Worm (Caenorhabditis elegans) whole organism, midembryonic: Measurements from ENCODE around the gene famh-136.

ENCODE experiments used
- T22C8.4 ChIP-seq: fragments of 200-800 bp; sonication (Bioruptor generic); IDR thresholded peaks from 2 replicates; pipeline ENCODE4 v1.3.6; 2022; ENCODE audit warnings: missing genetic modification characterization, missing compliant biosample characterization
- cog-1 ChIP-seq: sonication (generic microtip); optimal IDR thresholded peaks from 2 replicates; lab custom pipeline; 2016; ENCODE audit warnings: missing genetic modification characterization, missing compliant biosample characterization
- flt-1 ChIP-seq: fragments of 200-800 bp; sonication (Bioruptor generic); IDR thresholded peaks from 2 replicates; pipeline ENCODE4 v1.3.6; 2022; ENCODE audit warnings: missing genetic modification characterization, missing compliant biosample characterization
- klf-2 ChIP-seq: fragments of 200-800 bp; sonication (Bioruptor generic); conservative IDR thresholded peaks from 2 replicates; pipeline ENCODE4 v1.3.6; 2022; ENCODE audit warnings: missing genetic modification reagents, missing genetic modification characterization, missing compliant biosample characterization
- med-1 ChIP-seq: sonication (generic microtip); optimal IDR thresholded peaks from 2 replicates; lab custom pipeline; 2017; ENCODE audit warnings: missing genetic modification characterization, mild to moderate bottlenecking, missing compliant biosample characterization, antibody characterized with exemption, missing genetic modification reagents; ENCODE audit not compliant: insufficient read depth
- ref-1 ChIP-seq: fragments of 200-800 bp; sonication (Bioruptor generic); conservative IDR thresholded peaks from 2 replicates; pipeline ENCODE4 v1.3.6; 2022; ENCODE audit warnings: missing genetic modification reagents, missing genetic modification characterization, missing compliant biosample characterization
- tab-1 ChIP-seq: fragments of 200-800 bp; sonication (Bioruptor generic); IDR thresholded peaks from 2 replicates; pipeline ENCODE4 v1.3.6; 2022; ENCODE audit warnings: missing genetic modification characterization, missing compliant biosample characterization
- ztf-23 ChIP-seq: fragments of 200-800 bp; sonication (Bioruptor generic); IDR thresholded peaks from 2 replicates; pipeline ENCODE4 v1.3.6; 2022; ENCODE audit warnings: missing genetic modification reagents, missing genetic modification characterization, missing compliant biosample characterization
- ztf-29 ChIP-seq: fragments of 200-800 bp; sonication (Bioruptor generic); IDR thresholded peaks from 2 replicates; pipeline ENCODE4 v1.3.6; 2022; ENCODE audit warnings: missing genetic modification reagents, missing genetic modification characterization, missing compliant biosample characterization

The famh-136 gene

DNA sequence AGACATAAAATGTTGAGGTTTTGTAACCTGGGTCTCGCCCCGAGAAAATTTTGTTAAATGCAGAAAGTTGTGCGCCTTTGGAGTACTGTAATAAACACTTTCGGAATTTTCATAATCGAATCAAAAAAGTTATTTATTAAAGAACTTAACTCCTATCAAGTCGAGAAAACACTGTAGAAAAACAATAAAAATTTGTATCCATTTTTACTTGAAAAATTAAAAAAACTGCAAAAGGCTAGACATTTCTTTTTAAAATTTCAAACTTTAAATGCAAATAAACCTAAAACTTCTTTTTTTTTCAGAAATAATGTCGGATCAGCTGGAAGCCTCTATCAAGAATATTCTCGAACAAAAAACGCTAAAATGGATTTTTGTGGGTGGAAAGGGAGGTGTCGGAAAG is 7.2 kb downstream of the famh-136 start, which contains the start of gene asna-1:
TSS of gene asna-1 (plus strand) at position 301 of the 400 bp plus-strand sequence.
- TF ChIP-seq med-1 (GFP tag; lab: Kevin White, UChicago) (no peak), klf-2 (GFP tag; lab: Robert Waterston, UW) (no peak), tab-1 (GFP tag; lab: Robert Waterston, UW) (no peak)

DNA sequence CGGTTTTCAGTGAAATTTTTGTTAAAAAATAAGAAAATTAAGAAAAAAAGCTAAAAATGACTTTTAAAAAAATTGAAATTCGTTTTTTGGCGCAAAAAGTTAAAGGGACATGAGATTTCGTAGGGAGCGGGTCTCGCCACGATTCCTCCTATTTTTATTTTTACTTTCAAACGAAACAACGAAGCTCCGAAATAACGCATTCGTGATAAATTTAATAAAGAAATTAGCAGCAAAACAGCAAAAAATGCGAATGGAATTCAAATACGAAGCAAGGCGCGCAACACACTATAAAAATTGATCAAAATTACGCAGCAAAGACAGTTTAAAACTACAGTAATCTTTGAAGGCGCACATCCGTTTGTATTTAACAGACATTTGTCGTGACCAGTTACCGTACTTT is 12.2 kb downstream of the famh-136 start:
- TF ChIP-seq med-1 (GFP tag; lab: Kevin White, UChicago) = no peak
- no peak for TF ChIP-seq klf-2 (GFP tag; lab: Robert Waterston, UW)
- no peak for TF ChIP-seq ref-1 (GFP tag; lab: Robert Waterston, UW)
- TF ChIP-seq tab-1 (GFP tag; lab: Robert Waterston, UW) = no peak
- no peak for TF ChIP-seq cog-1
- no peak for TF ChIP-seq ztf-23 (GFP tag; lab: Robert Waterston, UW)

DNA sequence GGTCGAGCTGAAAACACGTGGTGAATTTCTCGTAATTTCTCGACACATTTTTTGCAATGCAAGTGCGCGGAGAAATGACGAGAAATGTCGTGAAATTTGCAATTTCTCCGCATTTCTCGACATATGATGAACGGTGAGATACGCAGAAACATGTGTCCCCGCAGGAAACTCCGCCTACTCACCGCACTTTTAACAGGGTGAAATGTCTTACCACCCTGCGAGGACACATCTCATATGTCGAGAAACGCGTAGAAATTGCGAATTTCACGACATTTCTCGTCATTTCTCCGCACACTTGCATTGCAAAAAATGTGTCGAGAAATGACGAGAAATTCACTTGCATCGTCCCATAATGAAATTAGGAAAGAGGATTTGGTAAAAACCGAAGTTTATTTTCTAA is 13.5 kb downstream of the famh-136 start:
- peak; percentile 19 for TF ChIP-seq cog-1
- TF ChIP-seq flt-1 (GFP tag; lab: Robert Waterston, UW) = peak; percentile 82; the same call in 1 of the 2 replicates

DNA sequence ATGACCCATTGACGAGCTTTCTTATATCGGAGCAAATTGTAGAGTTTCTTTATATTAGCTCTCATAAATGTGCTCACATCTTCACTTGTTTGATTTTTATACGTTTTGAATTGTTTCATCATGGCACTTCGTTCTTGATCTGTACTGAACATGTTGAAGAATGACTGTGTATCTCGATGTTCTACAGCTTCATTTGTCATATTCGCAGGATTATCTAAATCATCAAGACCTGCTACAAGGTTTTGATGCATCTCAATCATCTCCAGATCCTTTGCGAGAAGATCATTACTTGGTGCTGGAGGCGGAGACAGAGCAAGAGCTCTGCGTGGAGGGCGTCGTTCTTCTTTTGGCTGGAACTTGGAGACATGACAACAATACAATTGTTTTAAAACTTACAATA is 15.7 kb downstream of the famh-136 start:
- TF ChIP-seq med-1 (GFP tag; lab: Kevin White, UChicago) = no peak
- no peak for TF ChIP-seq flt-1 (GFP tag; lab: Robert Waterston, UW)

DNA sequence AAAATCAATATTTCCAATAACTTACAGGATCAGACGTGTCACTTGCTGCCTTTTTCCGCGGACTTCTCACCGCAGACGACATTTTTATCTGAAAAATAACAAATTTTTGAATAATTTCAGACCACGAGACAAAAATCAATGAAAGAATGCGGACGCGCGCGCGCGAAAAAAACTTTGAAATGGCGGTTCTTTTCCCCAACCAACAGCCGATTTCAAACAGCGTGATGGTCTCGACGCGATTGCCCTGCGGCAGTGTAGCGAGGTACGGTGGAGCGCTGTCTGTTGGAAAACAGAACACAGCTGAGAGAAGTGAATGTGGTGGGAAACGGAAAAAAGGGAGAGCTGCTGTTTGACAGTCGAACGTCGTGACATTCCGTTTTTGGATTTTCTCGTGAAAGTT is 16.5 kb downstream of the famh-136 start, which contains the start of gene lin-9:
TSS of gene lin-9 (minus strand) at position 88 of the 400 bp plus-strand sequence.
- TF ChIP-seq ref-1 (GFP tag; lab: Robert Waterston, UW) (no peak), cog-1 (peak; percentile 29), klf-2 (GFP tag; lab: Robert Waterston, UW) (no peak), ztf-29 (GFP tag; lab: Robert Waterston, UW) (peak; percentile 39; the same call in 1 of the 2 replicates), med-1 (GFP tag; lab: Kevin White, UChicago) (no peak), ztf-23 (GFP tag; lab: Robert Waterston, UW) (peak; percentile 74; the same call in 1 of the 2 replicates), T22C8.4 (GFP tag; lab: Robert Waterston, UW) (no peak), flt-1 (GFP tag; lab: Robert Waterston, UW) (peak; percentile 32; the same call in 1 of the 2 replicates), tab-1 (GFP tag; lab: Robert Waterston, UW) (no peak)

DNA sequence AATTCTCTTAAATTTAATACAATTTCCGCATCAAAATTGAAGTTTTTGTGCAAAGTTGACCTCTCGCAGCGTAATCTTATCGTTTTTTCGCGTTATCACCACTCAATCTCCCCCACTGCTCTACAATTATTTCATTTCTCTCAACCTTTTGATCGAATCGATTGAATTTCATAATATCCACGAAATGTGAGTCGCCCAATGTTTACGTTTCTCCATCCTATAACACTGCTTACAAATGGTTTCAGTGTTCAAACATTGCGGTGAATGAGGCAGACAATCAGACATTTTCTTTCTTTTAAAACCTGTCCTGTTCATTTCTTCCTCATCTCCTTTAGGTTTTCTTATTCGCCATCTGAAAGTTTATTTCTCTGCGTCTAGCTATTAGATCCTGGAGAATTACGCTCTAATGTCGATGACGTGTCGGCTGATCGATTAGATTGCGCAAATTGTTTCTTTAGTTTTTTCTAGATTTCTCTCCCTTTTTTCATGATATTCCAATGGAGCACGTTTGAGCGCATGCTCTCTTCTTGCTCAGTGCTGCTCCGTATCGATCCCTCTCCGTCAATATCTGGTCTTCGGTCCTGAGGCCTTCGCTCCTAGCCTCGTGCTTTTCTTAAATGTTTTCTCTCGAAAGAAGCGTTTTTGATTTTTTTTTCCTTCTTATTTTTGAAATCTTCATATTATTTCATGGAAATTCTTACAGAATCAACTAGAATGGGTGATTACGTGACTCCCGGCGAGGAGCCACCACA is 17.5 kb downstream of the famh-136 start, which contains the start of gene unc-32:
TSS of gene unc-32 (plus strand) at position 702 of the 752 bp plus-strand sequence.
- TF ChIP-seq ztf-29 (GFP tag; lab: Robert Waterston, UW) = no peak
- no peak for TF ChIP-seq ref-1 (GFP tag; lab: Robert Waterston, UW)
- no peak for TF ChIP-seq cog-1
- no peak for TF ChIP-seq med-1 (GFP tag; lab: Kevin White, UChicago)
- TF ChIP-seq klf-2 (GFP tag; lab: Robert Waterston, UW) = no peak
- no peak for TF ChIP-seq T22C8.4 (GFP tag; lab: Robert Waterston, UW)
- TF ChIP-seq flt-1 (GFP tag; lab: Robert Waterston, UW) = no peak
- no peak for TF ChIP-seq tab-1 (GFP tag; lab: Robert Waterston, UW)
- no peak for TF ChIP-seq ztf-23 (GFP tag; lab: Robert Waterston, UW)

DNA sequence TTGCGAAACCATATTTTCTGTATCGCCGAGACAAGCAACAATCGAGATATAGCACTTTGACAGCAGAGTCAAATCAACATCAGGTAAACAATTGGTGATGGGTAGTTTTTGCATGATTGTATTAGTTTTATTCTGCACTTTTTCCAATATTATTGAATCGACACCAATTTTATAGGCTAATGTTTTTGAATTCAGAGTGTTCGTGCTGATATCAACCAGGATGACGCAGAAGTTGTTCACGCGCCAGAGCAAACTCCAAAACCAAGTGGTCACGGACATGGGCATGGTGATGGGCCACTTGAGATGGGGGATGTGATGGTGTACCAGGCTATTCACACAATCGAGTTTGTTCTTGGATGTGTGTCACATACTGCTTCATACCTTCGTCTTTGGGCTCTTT is 22.6 kb downstream of the famh-136 start:
- TF ChIP-seq ztf-29 (GFP tag; lab: Robert Waterston, UW) (no peak), tab-1 (GFP tag; lab: Robert Waterston, UW) (no peak), ztf-23 (GFP tag; lab: Robert Waterston, UW) (no peak), med-1 (GFP tag; lab: Kevin White, UChicago) (no peak), ref-1 (GFP tag; lab: Robert Waterston, UW) (no peak), cog-1 (no peak), flt-1 (GFP tag; lab: Robert Waterston, UW) (no peak)

DNA sequence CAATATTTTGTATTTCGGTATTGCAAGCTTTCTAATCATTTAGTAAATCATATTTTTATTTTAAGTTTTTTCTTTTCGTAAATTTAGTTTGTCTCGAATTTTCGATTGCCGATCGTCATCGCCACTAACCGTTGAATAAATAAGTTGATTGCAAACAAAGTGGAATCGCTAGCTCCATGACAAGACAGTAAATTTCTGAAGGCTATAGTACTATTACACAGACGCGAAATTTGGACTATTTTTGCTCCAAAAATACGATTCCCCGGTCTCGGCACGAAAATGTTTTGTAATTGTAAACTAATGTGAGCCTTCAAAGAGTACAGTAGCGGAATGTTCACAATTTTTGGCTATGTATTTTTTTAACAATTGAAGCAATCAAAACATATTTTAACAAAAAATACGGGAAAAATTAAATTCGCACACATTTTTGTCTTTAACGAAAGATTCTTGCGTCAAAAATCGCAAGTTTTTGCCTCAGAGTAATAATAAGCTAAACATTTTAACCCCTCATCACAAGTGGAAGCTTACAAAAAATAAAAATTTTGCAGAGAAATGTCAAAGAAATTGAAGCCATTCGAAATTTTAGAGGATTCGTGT is 24.1 kb downstream of the famh-136 start, which contains the start of gene tpk-1:
TSS of gene tpk-1 (plus strand) at position 547 of the 597 bp plus-strand sequence.
- TF ChIP-seq cog-1 = no peak
- no peak for TF ChIP-seq flt-1 (GFP tag; lab: Robert Waterston, UW)
- TF ChIP-seq T22C8.4 (GFP tag; lab: Robert Waterston, UW) = no peak
- no peak for TF ChIP-seq klf-2 (GFP tag; lab: Robert Waterston, UW)
- no peak for TF ChIP-seq tab-1 (GFP tag; lab: Robert Waterston, UW)
- TF ChIP-seq med-1 (GFP tag; lab: Kevin White, UChicago) = no peak
- TF ChIP-seq ref-1 (GFP tag; lab: Robert Waterston, UW) = no peak
- no peak for TF ChIP-seq ztf-29 (GFP tag; lab: Robert Waterston, UW)
- TF ChIP-seq ztf-23 (GFP tag; lab: Robert Waterston, UW) = no peak

DNA sequence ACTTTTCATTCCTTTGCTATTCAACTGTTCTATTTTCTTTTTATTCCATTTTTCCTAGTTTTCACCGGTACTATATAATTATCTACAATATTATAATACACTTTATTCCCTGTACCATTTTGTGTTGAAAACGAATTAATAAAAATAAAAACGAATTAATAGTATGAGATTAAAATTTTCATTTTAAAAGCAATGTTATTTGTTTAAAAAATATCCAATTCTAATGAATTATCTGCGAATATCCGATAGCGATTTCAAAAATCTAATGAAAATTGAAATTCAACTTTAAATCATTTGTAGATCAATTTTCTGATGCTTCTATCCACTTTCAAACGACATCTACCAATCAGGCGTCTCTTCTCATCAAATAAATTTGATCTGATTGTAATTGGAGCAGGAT is 25.9 kb downstream of the famh-136 start, which contains the start of gene trxr-2:
TSS of gene trxr-2 (plus strand) at position 301 of the 400 bp plus-strand sequence.
- no peak for TF ChIP-seq T22C8.4 (GFP tag; lab: Robert Waterston, UW)
- no peak for TF ChIP-seq ztf-23 (GFP tag; lab: Robert Waterston, UW)
- no peak for TF ChIP-seq flt-1 (GFP tag; lab: Robert Waterston, UW)
